Worm (Caenorhabditis elegans): ENCODE measurements around the gene B0393.7.

DNA sequence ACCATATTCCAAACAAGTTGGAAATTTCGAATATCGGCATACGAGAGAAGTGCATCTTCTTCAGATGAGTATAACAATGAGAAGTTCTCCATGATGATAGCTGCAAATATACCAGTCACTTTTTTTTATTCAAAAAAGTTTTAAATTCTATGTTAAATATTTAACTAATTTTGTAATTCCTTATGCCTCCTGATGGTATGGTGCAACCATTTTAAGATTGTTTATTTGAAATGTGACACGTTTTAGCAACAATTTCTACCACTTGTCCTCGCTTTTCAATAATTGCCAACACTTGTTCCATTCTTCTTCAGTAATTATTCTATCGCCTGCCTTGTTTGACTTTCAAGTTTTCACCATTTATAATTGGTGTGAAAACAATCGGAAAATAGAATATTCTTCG, 32.0 kb downstream of the B0393.7 start, which contains the start of gene F17C8.6:
- TF ChIP-seq ces-1 (GFP tag; optimal IDR thresholded peaks at IDR 0.05) (no peak), snpc-4 (tag; optimal IDR thresholded peaks at IDR 0.05) (no peak), nhr-237 (tag; optimal IDR thresholded peaks at IDR 0.05) (no peak), nhr-2 (tag; optimal IDR thresholded peaks at IDR 0.05) (no peak), unc-62 (GFP tag; optimal IDR thresholded peaks at IDR 0.05) (no peak), elt-1 (tag; optimal IDR thresholded peaks at IDR 0.05; ENCODE audit: borderline replicate concordance, insufficient read depth) (no peak), lsy-2 (tag; optimal IDR thresholded peaks at IDR 0.05) (no peak), unc-39 (tag; optimal IDR thresholded peaks at IDR 0.05) (no peak), mep-1 (tag; optimal IDR thresholded peaks at IDR 0.05) (no peak), sptf-1 (tag; optimal IDR thresholded peaks at IDR 0.05) (no peak), ztf-11 (tag; optimal IDR thresholded peaks at IDR 0.05) (no peak), nhr-76 (tag; optimal IDR thresholded peaks at IDR 0.05) (no peak), elt-3 (tag; optimal IDR thresholded peaks at IDR 0.05) (no peak), nhr-12 (tag; optimal IDR thresholded peaks at IDR 0.05) (no peak)
